Worm (Caenorhabditis elegans): ENCODE data around the gene C33C12.7.

Gene C33C12.7

ce11 chrII:2175367-2175766 lies at the start of gene C33C12.7:
Gene C33C12.7, minus strand, starts transcription at chrII:2175467.
- TF ChIP-seq egrh-3 (GFP tag; IDR thresholded peaks at IDR 0.05), result no peak
- TF ChIP-seq F57A8.1 (GFP tag; optimal IDR thresholded peaks at IDR 0.05), result no peak
- TF ChIP-seq ztf-6 (GFP tag; IDR thresholded peaks at IDR 0.05), result no peak
- TF ChIP-seq tbx-9 (tag; optimal IDR thresholded peaks at IDR 0.05; ENCODE audit: borderline replicate concordance), result no peak

ce11 chrII:2223467-2223866 lies 48.2 kb upstream of the C33C12.7 start, which contains the start of gene cbs-2:
Gene cbs-2, minus strand, starts transcription at chrII:2223567.
- TF ChIP-seq madf-3 (GFP tag; IDR thresholded peaks at IDR 0.05) (no peak), ceh-100 (GFP tag; IDR thresholded peaks at IDR 0.05) (no peak), aptf-3 (GFP tag; IDR thresholded peaks at IDR 0.05) (no peak), Y53G8AR.9 (GFP tag; conservative IDR thresholded peaks at IDR 0.05) (no peak), ztf-22 (GFP tag; optimal IDR thresholded peaks at IDR 0.05) (no peak), sptf-2 (GFP tag; optimal IDR thresholded peaks at IDR 0.05) (no peak), K12H6.12 (tag; optimal IDR thresholded peaks at IDR 0.05) (no peak), atf-7 (tag; optimal IDR thresholded peaks at IDR 0.05) (no peak), snpc-1.1 (tag; optimal IDR thresholded peaks at IDR 0.05; ENCODE audit: insufficient read depth) (no peak), Y53F4B.3 (GFP tag; IDR thresholded peaks at IDR 0.05) (no peak), nhr-27 (tag; optimal IDR thresholded peaks at IDR 0.05) (no peak), rcor-1 (GFP tag; IDR thresholded peaks at IDR 0.05) (no peak), attf-5 (GFP tag; optimal IDR thresholded peaks at IDR 0.05) (no peak), pha-4 (tag; optimal IDR thresholded peaks at IDR 0.05) (no peak), F49E8.2 (tag; optimal IDR thresholded peaks at IDR 0.05; ENCODE audit: insufficient read depth) (no peak)

- TF ChIP-seq madf-3 (GFP tag; IDR thresholded peaks at IDR 0.05) (0 out of 2 replicates have a peak, but pooled peaks have one; percentile 4), egrh-3 (GFP tag; IDR thresholded peaks at IDR 0.05) (peak; percentile 64; the same call in 1 of the 2 replicates), zfh-2 (GFP tag; conservative IDR thresholded peaks at IDR 0.05) (peak; percentile 43; the same call in 1 of the 2 replicates), ets-4 (GFP tag; optimal IDR thresholded peaks at IDR 0.05) (no peak)
Observed at ce11 chrII:2221196-2221896, 46.1 kb upstream of the C33C12.7 start.

- TF ChIP-seq zfh-2 (GFP tag; conservative IDR thresholded peaks at IDR 0.05) (peak; percentile 89), ets-4 (GFP tag; optimal IDR thresholded peaks at IDR 0.05) (no peak), mcd-1 (GFP tag; IDR thresholded peaks at IDR 0.05) (peak; percentile 76), ceh-79 (tag; optimal IDR thresholded peaks at IDR 0.05) (no peak), dpl-1 (GFP tag; optimal IDR thresholded peaks at IDR 0.05) (peak; percentile 6), nfya-2 (GFP tag; IDR thresholded peaks at IDR 0.05) (no peak), tbp1 (GFP tag; optimal IDR thresholded peaks at IDR 0.05) (no peak), somi-1 (GFP tag; optimal IDR thresholded peaks at IDR 0.05) (no peak), tbx-9 (tag; optimal IDR thresholded peaks at IDR 0.05; ENCODE audit: borderline replicate concordance) (no peak), ztf-18 (tag; optimal IDR thresholded peaks at IDR 0.05) (no peak), hmg-1.2 (GFP tag; IDR thresholded peaks at IDR 0.05) (peak; percentile 29; the same call in 1 of the 2 replicates), F52B5.7 (tag; optimal IDR thresholded peaks at IDR 0.05) (no peak), attf-5 (GFP tag; optimal IDR thresholded peaks at IDR 0.05) (peak; percentile 61), lir-1 (GFP tag; conservative IDR thresholded peaks at IDR 0.05) (no peak), snpc-1.3 (tag; optimal IDR thresholded peaks at IDR 0.05; ENCODE audit: insufficient read depth) (no peak), ceh-27 (GFP tag; optimal IDR thresholded peaks at IDR 0.05) (peak; percentile 75), cebp-1 (GFP tag; IDR thresholded peaks at IDR 0.05) (no peak), cebp-1 (tag; optimal IDR thresholded peaks at IDR 0.05) (peak; percentile 19), egrh-3 (GFP tag; IDR thresholded peaks at IDR 0.05) (peak; percentile 51; the same call in 1 of the 2 replicates)
Observed at ce11 chrII:2219880-2220279, 44.6 kb upstream of the C33C12.7 start, which contains the start of gene Y59C2A.3. Gene Y59C2A.3, minus strand, starts transcription at chrII:2219921.
